Worm (Caenorhabditis elegans) whole organism, midembryonic: ENCODE results near the gene CC8.2.

Experiments used
- T22C8.4 ChIP-seq: fragments of 200-800 bp; sonication (Bioruptor generic); IDR thresholded peaks from 2 replicates; pipeline ENCODE4 v1.3.6; 2022; ENCODE audit warnings: missing genetic modification characterization, missing compliant biosample characterization
- cog-1 ChIP-seq: sonication (generic microtip); optimal IDR thresholded peaks from 2 replicates; lab custom pipeline; 2016; ENCODE audit warnings: missing genetic modification characterization, missing compliant biosample characterization
- flt-1 ChIP-seq: fragments of 200-800 bp; sonication (Bioruptor generic); IDR thresholded peaks from 2 replicates; pipeline ENCODE4 v1.3.6; 2022; ENCODE audit warnings: missing genetic modification characterization, missing compliant biosample characterization
- klf-2 ChIP-seq: fragments of 200-800 bp; sonication (Bioruptor generic); conservative IDR thresholded peaks from 2 replicates; pipeline ENCODE4 v1.3.6; 2022; ENCODE audit warnings: missing genetic modification reagents, missing genetic modification characterization, missing compliant biosample characterization
- med-1 ChIP-seq: sonication (generic microtip); optimal IDR thresholded peaks from 2 replicates; lab custom pipeline; 2017; ENCODE audit warnings: missing genetic modification characterization, mild to moderate bottlenecking, missing compliant biosample characterization, antibody characterized with exemption, missing genetic modification reagents; ENCODE audit not compliant: insufficient read depth
- ref-1 ChIP-seq: fragments of 200-800 bp; sonication (Bioruptor generic); conservative IDR thresholded peaks from 2 replicates; pipeline ENCODE4 v1.3.6; 2022; ENCODE audit warnings: missing genetic modification reagents, missing genetic modification characterization, missing compliant biosample characterization
- tab-1 ChIP-seq: fragments of 200-800 bp; sonication (Bioruptor generic); IDR thresholded peaks from 2 replicates; pipeline ENCODE4 v1.3.6; 2022; ENCODE audit warnings: missing genetic modification characterization, missing compliant biosample characterization
- ztf-23 ChIP-seq: fragments of 200-800 bp; sonication (Bioruptor generic); IDR thresholded peaks from 2 replicates; pipeline ENCODE4 v1.3.6; 2022; ENCODE audit warnings: missing genetic modification reagents, missing genetic modification characterization, missing compliant biosample characterization
- ztf-29 ChIP-seq: fragments of 200-800 bp; sonication (Bioruptor generic); IDR thresholded peaks from 2 replicates; pipeline ENCODE4 v1.3.6; 2022; ENCODE audit warnings: missing genetic modification reagents, missing genetic modification characterization, missing compliant biosample characterization

Gene CC8.2

ce11 chrIV:3665089-3665488 lies 16.6 kb upstream of the CC8.2 start:
- TF ChIP-seq tab-1 (GFP tag; lab: Robert Waterston, UW) (no peak), cog-1 (tag; lab: Kevin White, UChicago) (no peak), klf-2 (no peak), ref-1 (no peak), ztf-23 (GFP tag; lab: Robert Waterston, UW) (no peak), T22C8.4 (GFP tag; lab: Robert Waterston, UW) (no peak), med-1 (GFP tag; lab: Kevin White, UChicago) (no peak), flt-1 (no peak), ztf-29 (GFP tag; lab: Robert Waterston, UW) (no peak)

- TF ChIP-seq med-1 (GFP tag; lab: Kevin White, UChicago) (no peak), ztf-29 (GFP tag; lab: Robert Waterston, UW) (no peak), ref-1 (no peak), ztf-23 (GFP tag; lab: Robert Waterston, UW) (no peak), klf-2 (no peak), tab-1 (GFP tag; lab: Robert Waterston, UW) (no peak), cog-1 (tag; lab: Kevin White, UChicago) (no peak), T22C8.4 (GFP tag; lab: Robert Waterston, UW) (no peak), flt-1 (no peak)
Observed at ce11 chrIV:3662863-3663262, 14.4 kb upstream of the CC8.2 start.

DNA sequence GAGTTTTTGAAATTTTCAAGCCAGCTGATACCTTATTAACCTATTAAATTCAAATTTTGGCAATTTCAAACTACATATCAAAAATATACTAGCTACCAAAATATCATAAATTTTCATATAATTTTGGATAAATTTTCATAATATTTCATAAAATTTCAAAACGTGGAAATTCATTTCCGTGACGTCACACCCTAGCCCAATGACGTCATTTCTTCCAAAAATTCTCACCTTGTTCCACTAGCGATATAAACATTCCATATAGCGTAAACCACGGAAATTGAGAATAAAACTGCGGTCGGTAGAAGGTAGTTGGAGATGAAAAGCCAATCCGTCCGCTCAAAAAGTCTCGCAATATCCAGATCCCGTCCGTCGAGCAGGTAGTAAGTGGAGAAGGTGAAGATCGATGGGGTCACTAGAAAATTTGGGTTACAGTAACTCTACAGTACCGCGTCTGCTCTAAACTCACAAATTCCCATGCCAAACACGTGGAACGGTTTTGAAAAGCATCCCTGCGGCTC lies 12.7 kb upstream of the CC8.2 start:
- TF ChIP-seq ref-1 (no peak), ztf-29 (GFP tag; lab: Robert Waterston, UW) (no peak), flt-1 (no peak), T22C8.4 (GFP tag; lab: Robert Waterston, UW) (no peak), med-1 (GFP tag; lab: Kevin White, UChicago) (no peak), klf-2 (no peak), ztf-23 (GFP tag; lab: Robert Waterston, UW) (no peak), tab-1 (GFP tag; lab: Robert Waterston, UW) (no peak), cog-1 (tag; lab: Kevin White, UChicago) (no peak)

DNA sequence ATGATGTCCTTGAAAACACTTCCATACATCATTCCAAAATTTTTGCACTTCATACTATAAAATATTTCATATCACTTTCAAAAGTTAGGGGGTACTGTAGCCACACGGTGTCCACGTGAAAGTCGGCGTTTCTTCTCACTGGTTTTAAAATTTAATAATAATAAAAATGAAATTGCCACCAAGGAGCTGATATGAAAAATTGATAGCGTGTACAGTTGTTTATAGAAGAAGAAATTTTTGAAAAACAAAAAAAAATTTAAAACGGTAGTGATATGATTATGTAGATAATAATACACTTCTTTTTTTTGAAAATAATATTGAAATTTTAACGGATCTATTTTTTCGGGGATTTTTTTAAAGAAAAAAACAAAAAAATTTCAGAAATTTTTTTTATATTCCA lies 11.5 kb upstream of the CC8.2 start:
- TF ChIP-seq ref-1 (no peak), cog-1 (tag; lab: Kevin White, UChicago) (no peak), T22C8.4 (GFP tag; lab: Robert Waterston, UW) (no peak), med-1 (GFP tag; lab: Kevin White, UChicago) (no peak), flt-1 (no peak), ztf-29 (GFP tag; lab: Robert Waterston, UW) (no peak), klf-2 (no peak), tab-1 (GFP tag; lab: Robert Waterston, UW) (no peak), ztf-23 (GFP tag; lab: Robert Waterston, UW) (no peak)

DNA sequence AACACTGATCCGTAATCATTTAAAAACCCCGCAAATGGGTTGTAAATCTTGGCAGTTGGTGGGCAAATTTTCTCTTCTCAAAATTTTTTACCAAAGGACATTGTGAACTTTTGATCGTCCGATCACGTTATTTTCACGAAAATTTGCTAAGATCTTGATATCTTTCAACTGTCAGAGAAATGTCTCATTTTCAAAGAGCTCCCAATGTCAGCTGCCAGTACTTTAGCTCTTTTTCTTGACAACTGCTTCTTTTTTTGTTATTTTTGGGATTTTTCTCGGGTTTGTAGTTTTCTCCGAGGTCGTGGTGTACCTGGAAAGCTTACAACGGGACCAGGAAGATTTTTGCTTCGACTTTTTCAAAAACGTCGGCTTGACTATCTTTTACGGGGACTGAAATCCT lies 7.4 kb upstream of the CC8.2 start:
- no peak for TF ChIP-seq T22C8.4 (GFP tag; lab: Robert Waterston, UW)
- TF ChIP-seq tab-1 (GFP tag; lab: Robert Waterston, UW): no peak
- TF ChIP-seq cog-1 (tag; lab: Kevin White, UChicago): no peak
- no peak for TF ChIP-seq med-1 (GFP tag; lab: Kevin White, UChicago)
- no peak for TF ChIP-seq flt-1
- TF ChIP-seq klf-2: no peak
- TF ChIP-seq ref-1: no peak
- no peak for TF ChIP-seq ztf-23 (GFP tag; lab: Robert Waterston, UW)
- no peak for TF ChIP-seq ztf-29 (GFP tag; lab: Robert Waterston, UW)

ce11 chrIV:3654823-3655222 lies 6.3 kb upstream of the CC8.2 start:
- TF ChIP-seq tab-1 (GFP tag; lab: Robert Waterston, UW) (no peak), ztf-29 (GFP tag; lab: Robert Waterston, UW) (no peak), ztf-23 (GFP tag; lab: Robert Waterston, UW) (no peak), cog-1 (tag; lab: Kevin White, UChicago) (no peak), klf-2 (no peak), ref-1 (no peak), med-1 (GFP tag; lab: Kevin White, UChicago) (no peak), flt-1 (no peak), T22C8.4 (GFP tag; lab: Robert Waterston, UW) (no peak)

DNA sequence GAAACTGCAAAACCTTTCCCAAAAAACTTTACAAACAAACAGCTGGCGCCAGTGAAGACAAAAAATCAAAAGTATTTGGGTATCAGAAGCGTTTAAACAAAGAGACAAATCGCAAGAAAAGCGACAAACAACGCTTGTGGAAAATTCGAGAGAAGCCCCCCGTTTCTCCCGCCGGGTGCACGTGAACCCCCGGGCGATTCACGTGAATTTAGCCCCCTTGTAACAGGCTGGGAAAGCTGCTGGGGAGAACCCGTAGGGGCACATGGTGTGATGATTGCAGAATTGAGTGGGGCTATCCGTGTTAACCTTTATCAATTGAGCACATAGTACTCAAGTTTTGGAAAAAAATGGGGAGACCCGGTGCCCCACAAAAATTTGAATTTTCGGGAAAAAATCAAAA lies 5.7 kb upstream of the CC8.2 start:
- TF ChIP-seq med-1 (GFP tag; lab: Kevin White, UChicago) (no peak), klf-2 (no peak), ref-1 (no peak), ztf-29 (GFP tag; lab: Robert Waterston, UW) (no peak), T22C8.4 (GFP tag; lab: Robert Waterston, UW) (no peak), cog-1 (tag; lab: Kevin White, UChicago) (no peak), tab-1 (GFP tag; lab: Robert Waterston, UW) (no peak), flt-1 (no peak), ztf-23 (GFP tag; lab: Robert Waterston, UW) (no peak)

DNA sequence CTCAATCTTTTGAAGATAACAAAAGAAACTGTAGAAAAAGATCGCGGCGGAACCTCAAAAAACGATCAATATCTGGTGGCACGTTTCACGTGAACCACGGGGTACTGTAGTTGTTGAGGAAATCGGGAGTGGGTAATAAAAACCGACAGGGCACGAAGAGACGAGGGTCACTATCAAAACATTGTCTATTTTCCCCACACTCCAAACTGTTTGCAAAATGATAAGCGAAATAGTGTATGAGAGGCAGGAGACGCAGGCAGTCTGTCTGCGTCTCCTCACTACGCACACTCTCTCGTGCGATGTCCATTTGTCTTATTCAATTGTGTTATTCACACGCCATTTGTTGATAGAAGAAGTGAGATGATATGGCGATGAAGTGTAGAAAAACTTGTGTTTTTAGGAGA lies 4.9 kb upstream of the CC8.2 start:
- TF ChIP-seq ztf-29 (GFP tag; lab: Robert Waterston, UW) (no peak), T22C8.4 (GFP tag; lab: Robert Waterston, UW) (no peak), med-1 (GFP tag; lab: Kevin White, UChicago) (no peak), cog-1 (tag; lab: Kevin White, UChicago) (no peak), ztf-23 (GFP tag; lab: Robert Waterston, UW) (no peak), ref-1 (no peak), tab-1 (GFP tag; lab: Robert Waterston, UW) (no peak), klf-2 (no peak), flt-1 (no peak)

DNA sequence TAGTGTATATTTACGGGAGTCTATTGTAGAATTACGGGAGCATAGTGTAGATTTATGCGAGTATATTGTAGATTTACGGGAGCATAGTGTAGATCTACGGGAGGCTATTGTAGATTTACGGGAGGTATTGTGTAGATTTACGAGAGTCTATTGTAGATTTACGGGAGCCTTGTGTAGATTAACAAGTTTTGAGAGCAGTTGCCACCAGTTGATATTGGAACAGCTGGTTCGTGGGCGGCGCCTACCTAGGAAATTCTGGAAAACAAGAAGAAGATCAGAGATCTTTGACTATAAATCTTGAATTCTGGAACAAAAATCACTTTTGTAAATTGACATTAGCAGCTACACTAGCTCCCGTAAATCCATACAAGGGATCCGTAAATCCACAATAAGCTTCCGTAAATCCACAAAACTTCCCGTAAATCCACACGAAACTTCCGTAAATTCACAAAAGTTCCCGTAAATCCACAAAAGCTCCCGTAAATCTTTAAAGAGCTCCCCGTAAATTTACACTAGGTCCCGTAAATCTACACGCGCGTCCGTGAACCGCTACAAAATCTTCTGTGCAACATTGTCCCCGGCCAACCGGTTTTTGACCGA lies 4.4 kb upstream of the CC8.2 start:
- TF ChIP-seq ztf-23 (GFP tag; lab: Robert Waterston, UW) (no peak), klf-2 (no peak), cog-1 (tag; lab: Kevin White, UChicago) (no peak), med-1 (GFP tag; lab: Kevin White, UChicago) (no peak), T22C8.4 (GFP tag; lab: Robert Waterston, UW) (no peak), tab-1 (GFP tag; lab: Robert Waterston, UW) (no peak), ztf-29 (GFP tag; lab: Robert Waterston, UW) (no peak), ref-1 (no peak), flt-1 (no peak)
